Worm (Caenorhabditis elegans) whole organism, early embryonic: Measurements from ENCODE around the gene cri-3.

Experiments used
- F13C5.2 ChIP-seq: sonication (generic microtip); optimal IDR thresholded peaks from 2 replicates; lab custom pipeline; 2017; ENCODE audit warnings: mild to moderate bottlenecking, missing genetic modification characterization, inconsistent platforms, missing compliant biosample characterization
- ama-1 ChIP-seq: fragments of 150-350 bp; optimal IDR thresholded peaks from 2 replicates; lab custom pipeline; 2014
- ets-7 ChIP-seq: sonication (generic microtip); optimal IDR thresholded peaks from 2 replicates; lab custom pipeline; 2016; ENCODE audit warnings: missing genotype, missing genetic modification characterization, missing compliant biosample characterization
- hnd-1 ChIP-seq: sonication (generic microtip); optimal IDR thresholded peaks from 2 replicates; lab custom pipeline; 2016; ENCODE audit warnings: missing genetic modification characterization, missing compliant biosample characterization

DNA sequence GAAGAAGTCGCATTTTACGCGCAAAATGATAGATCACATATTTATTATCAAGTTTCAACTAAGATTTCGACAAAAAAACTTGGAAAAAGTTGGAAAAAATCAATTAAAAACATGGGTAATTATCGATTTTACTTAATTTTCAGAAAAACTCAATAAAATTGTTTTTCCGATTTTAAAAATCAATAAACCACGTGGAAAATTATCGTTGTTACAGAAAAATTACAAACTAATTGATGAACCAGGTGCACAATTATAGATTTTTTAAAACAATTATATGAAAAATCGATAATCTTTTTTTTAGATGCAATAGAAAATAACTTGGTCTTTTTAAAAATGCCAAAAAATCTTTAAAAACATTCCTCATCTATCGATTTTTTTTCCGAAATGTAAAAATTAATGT, 34.5 kb downstream of the cri-3 start:
- TF ChIP-seq ama-1 (lab: Kevin White, UChicago) (no peak), F13C5.2 (tag; lab: Kevin White, UChicago) (no peak), hnd-1 (tag; lab: Kevin White, UChicago) (no peak), ets-7 (tag; lab: Kevin White, UChicago) (no peak)
